Fruit fly (Drosophila melanogaster) whole organism, prepupa: Measurements from ENCODE around the gene CG14174.
A peak's percentile ranks its signal among the peaks of the same experiment; 100 is the strongest.

ENCODE experiments used
- Blimp-1 ChIP-seq: fragments of 200-800 bp; sonication (Bioruptor generic); optimal IDR thresholded peaks from 3 replicates; lab custom pipeline; 2017; ENCODE audit warnings: missing biosample characterization, missing genetic modification characterization, mild to moderate bottlenecking, moderate library complexity, missing genetic modification reagents
- CG10631 ChIP-seq: fragments of 200-800 bp; sonication (Bioruptor generic); optimal IDR thresholded peaks from 2 replicates; lab custom pipeline; 2016; ENCODE audit warnings: missing biosample characterization, missing genetic modification characterization
- CG10669 ChIP-seq: fragments of 200-800 bp; sonication (Bioruptor generic); optimal IDR thresholded peaks from 3 replicates; lab custom pipeline; 2018; ENCODE audit warnings: missing biosample characterization, mild to moderate bottlenecking, missing genetic modification characterization, moderate library complexity
- CG11294 ChIP-seq: fragments of 200-800 bp; sonication (Bioruptor generic); IDR thresholded peaks from 2 replicates; pipeline ENCODE4 v1.3.6; 2022; ENCODE audit warnings: missing biosample characterization, missing genetic modification characterization
- CG11762 ChIP-seq: fragments of 200-800 bp; sonication (Bioruptor generic); optimal IDR thresholded peaks from 3 replicates; lab custom pipeline; 2016; ENCODE audit warnings: missing biosample characterization, missing genetic modification characterization; ENCODE audit not compliant: insufficient read depth
- CG15336 ChIP-seq: fragments of 200-800 bp; sonication (Bioruptor generic); IDR thresholded peaks from 2 replicates; pipeline ENCODE4 v1.3.6; 2022; ENCODE audit warnings: missing biosample characterization, missing genetic modification characterization
- CG1621 ChIP-seq: fragments of 200-800 bp; sonication (Bioruptor generic); optimal IDR thresholded peaks from 3 replicates; lab custom pipeline; 2018; ENCODE audit warnings: missing biosample characterization, mild to moderate bottlenecking, missing genetic modification characterization
- CG16779 ChIP-seq: fragments of 200-800 bp; sonication (Bioruptor generic); optimal IDR thresholded peaks from 3 replicates; lab custom pipeline; 2017; ENCODE audit warnings: missing biosample characterization, mild to moderate bottlenecking, missing genetic modification characterization
- CG3032 ChIP-seq: fragments of 200-800 bp; optimal IDR thresholded peaks from 2 replicates; lab custom pipeline; 2019; ENCODE audit warnings: missing biosample characterization, mild to moderate bottlenecking, missing genetic modification characterization, moderate library complexity
- CG31627 ChIP-seq: fragments of 200-800 bp; sonication (Bioruptor generic); optimal IDR thresholded peaks from 3 replicates; lab custom pipeline; 2016; ENCODE audit warnings: missing biosample characterization, missing genetic modification characterization
- CG32006 ChIP-seq: fragments of 200-800 bp; sonication (Bioruptor generic); optimal IDR thresholded peaks from 3 replicates; lab custom pipeline; 2017; ENCODE audit warnings: missing biosample characterization, mild to moderate bottlenecking, missing genetic modification characterization
- CG34406 ChIP-seq: fragments of 200-800 bp; sonication (Bioruptor generic); optimal IDR thresholded peaks from 3 replicates; lab custom pipeline; 2016; ENCODE audit warnings: missing biosample characterization, missing genetic modification characterization
- CG3919 ChIP-seq: fragments of 200-800 bp; sonication (Bioruptor generic); optimal IDR thresholded peaks from 3 replicates; lab custom pipeline; 2016; ENCODE audit warnings: missing biosample characterization, missing genetic modification characterization
- CG6163 ChIP-seq: fragments of 200-800 bp; sonication (Bioruptor generic); IDR thresholded peaks from 3 replicates; pipeline ENCODE4 v1.3.6; 2022; ENCODE audit warnings: missing biosample characterization, missing genetic modification characterization
- CG6276 ChIP-seq: fragments of 200-800 bp; sonication (Bioruptor generic); optimal IDR thresholded peaks from 2 replicates; lab custom pipeline; 2017; ENCODE audit warnings: missing biosample characterization, mild to moderate bottlenecking, missing genetic modification characterization
- CG6792 ChIP-seq: fragments of 200-800 bp; sonication (Bioruptor generic); optimal IDR thresholded peaks from 3 replicates; lab custom pipeline; 2016; ENCODE audit warnings: missing biosample characterization, missing genetic modification characterization
- CG6808 ChIP-seq: fragments of 200-800 bp; sonication (Bioruptor generic); optimal IDR thresholded peaks from 3 replicates; lab custom pipeline; 2017; ENCODE audit warnings: missing biosample characterization, missing genetic modification characterization, mild to moderate bottlenecking, moderate library complexity, missing genetic modification reagents
- CG6854 ChIP-seq: fragments of 200-800 bp; sonication (Bioruptor generic); optimal IDR thresholded peaks from 2 replicates; lab custom pipeline; 2017; ENCODE audit warnings: missing biosample characterization, mild to moderate bottlenecking, missing genetic modification characterization
- CG7368 ChIP-seq: fragments of 200-800 bp; sonication (Bioruptor generic); optimal IDR thresholded peaks from 3 replicates; lab custom pipeline; 2016; ENCODE audit warnings: missing biosample characterization, missing genetic modification characterization
- CG8119 ChIP-seq: fragments of 200-800 bp; sonication (Bioruptor generic); IDR thresholded peaks from 3 replicates; pipeline ENCODE4 v1.3.6; 2022; ENCODE audit warnings: missing biosample characterization, missing genetic modification characterization
- CG8319 ChIP-seq: fragments of 200-800 bp; sonication (Bioruptor generic); optimal IDR thresholded peaks from 3 replicates; lab custom pipeline; 2016; ENCODE audit warnings: missing biosample characterization, missing genetic modification characterization
- CG8632 ChIP-seq: fragments of 200-800 bp; sonication (Bioruptor generic); optimal IDR thresholded peaks from 3 replicates; lab custom pipeline; 2016; ENCODE audit warnings: missing biosample characterization, missing genetic modification characterization
- CG9139 ChIP-seq: fragments of 200-800 bp; sonication (Bioruptor generic); optimal IDR thresholded peaks from 3 replicates; lab custom pipeline; 2017; ENCODE audit warnings: missing biosample characterization, mild to moderate bottlenecking, missing genetic modification characterization
- Eip75B ChIP-seq: fragments of 200-800 bp; sonication (Bioruptor generic); optimal IDR thresholded peaks from 3 replicates; lab custom pipeline; 2016; ENCODE audit warnings: missing biosample characterization, missing genetic modification characterization
- Eip78C ChIP-seq: fragments of 200-800 bp; sonication (Bioruptor generic); peaks from one replicate; lab custom pipeline; 2016; ENCODE audit warnings: missing biosample characterization, missing genetic modification characterization
- Eip93F ChIP-seq: fragments of 200-800 bp; sonication (Bioruptor generic); optimal IDR thresholded peaks from 2 replicates; lab custom pipeline; 2016; ENCODE audit warnings: missing biosample characterization, mild to moderate bottlenecking, missing genetic modification characterization
- Ets96B ChIP-seq: fragments of 200-800 bp; optimal IDR thresholded peaks from 2 replicates; lab custom pipeline; 2019; ENCODE audit warnings: missing biosample characterization, mild to moderate bottlenecking, missing genetic modification characterization, moderate library complexity
- Met ChIP-seq: fragments of 200-800 bp; sonication (Bioruptor generic); optimal IDR thresholded peaks from 3 replicates; lab custom pipeline; 2016; ENCODE audit warnings: missing biosample characterization, missing genetic modification characterization
- OdsH ChIP-seq: fragments of 200-800 bp; sonication (Bioruptor generic); optimal IDR thresholded peaks from 3 replicates; lab custom pipeline; 2016; ENCODE audit warnings: missing biosample characterization, missing genetic modification characterization
- Smox ChIP-seq: fragments of 200-800 bp; sonication (Bioruptor generic); optimal IDR thresholded peaks from 3 replicates; lab custom pipeline; 2016; ENCODE audit warnings: missing biosample characterization, missing genetic modification characterization
- Sox14 ChIP-seq: fragments of 200-800 bp; sonication (Bioruptor generic); optimal IDR thresholded peaks from 3 replicates; lab custom pipeline; 2016; ENCODE audit warnings: missing biosample characterization, missing genetic modification characterization
- achi ChIP-seq: fragments of 200-800 bp; sonication (Bioruptor generic); optimal IDR thresholded peaks from 3 replicates; lab custom pipeline; 2016; ENCODE audit warnings: missing biosample characterization, missing genetic modification characterization
- acj6 ChIP-seq: fragments of 200-800 bp; sonication (Bioruptor generic); optimal IDR thresholded peaks from 3 replicates; lab custom pipeline; 2016; ENCODE audit warnings: missing biosample characterization, missing genetic modification characterization
- cyc ChIP-seq: fragments of 200-800 bp; sonication (Bioruptor generic); optimal IDR thresholded peaks from 3 replicates; lab custom pipeline; 2016; ENCODE audit warnings: missing biosample characterization, missing genetic modification characterization
- dac ChIP-seq: fragments of 200-800 bp; sonication (Bioruptor generic); optimal IDR thresholded peaks from 2 replicates; lab custom pipeline; 2017; ENCODE audit warnings: missing biosample characterization, mild to moderate bottlenecking, missing genetic modification characterization
- dsx ChIP-seq: fragments of 200-800 bp; optimal IDR thresholded peaks from 3 replicates; lab custom pipeline; 2019; ENCODE audit warnings: missing biosample characterization, mild to moderate bottlenecking, missing genetic modification characterization, moderate library complexity; ENCODE audit not compliant: poor library complexity, severe bottlenecking
- eg ChIP-seq: fragments of 200-800 bp; sonication (Bioruptor generic); IDR thresholded peaks from 3 replicates; pipeline ENCODE4 v1.3.6; 2022; ENCODE audit warnings: missing biosample characterization, missing genetic modification characterization
- esn ChIP-seq: fragments of 200-800 bp; sonication (Bioruptor generic); optimal IDR thresholded peaks from 2 replicates; lab custom pipeline; 2016; ENCODE audit warnings: missing biosample characterization, mild to moderate bottlenecking, missing genetic modification characterization, moderate library complexity
- fd59A ChIP-seq: fragments of 200-800 bp; sonication (Bioruptor generic); optimal IDR thresholded peaks from 2 replicates; lab custom pipeline; 2017; ENCODE audit warnings: missing biosample characterization, mild to moderate bottlenecking, missing genetic modification characterization, missing genetic modification reagents
- fd85E ChIP-seq: fragments of 200-800 bp; sonication (Bioruptor generic); optimal IDR thresholded peaks from 3 replicates; lab custom pipeline; 2016; ENCODE audit warnings: missing biosample characterization, missing genetic modification characterization
- fkh ChIP-seq: fragments of 200-800 bp; sonication (Bioruptor generic); optimal IDR thresholded peaks from 3 replicates; lab custom pipeline; 2017; ENCODE audit warnings: missing biosample characterization, mild to moderate bottlenecking, missing genetic modification characterization, moderate library complexity
- net ChIP-seq: fragments of 200-800 bp; sonication (Bioruptor generic); optimal IDR thresholded peaks from 3 replicates; lab custom pipeline; 2016; ENCODE audit warnings: missing biosample characterization, missing genetic modification characterization
- pdm3 ChIP-seq: fragments of 200-800 bp; sonication (Bioruptor generic); optimal IDR thresholded peaks from 3 replicates; lab custom pipeline; 2016; ENCODE audit warnings: missing biosample characterization, missing genetic modification characterization
- salr ChIP-seq, 2 experiments: fragments of 200-800 bp; sonication (Bioruptor generic); optimal IDR thresholded peaks; 3 replicates each; lab custom pipeline; 2016 to 2018; ENCODE audit warnings: missing biosample characterization in 2 of 2, missing genetic modification characterization in 2 of 2, mild to moderate bottlenecking in 1 of 2
- spab ChIP-seq: fragments of 200-800 bp; sonication (Bioruptor generic); optimal IDR thresholded peaks from 2 replicates; lab custom pipeline; 2017; ENCODE audit warnings: missing biosample characterization, mild to moderate bottlenecking, missing genetic modification characterization, missing genetic modification reagents
- ss ChIP-seq, 2 experiments: fragments of 200-800 bp; sonication (Bioruptor generic); optimal IDR thresholded peaks; 2 replicates in 1 of 2; 3 replicates in 1 of 2; lab custom pipeline; 2017 to 2018; ENCODE audit warnings: mild to moderate bottlenecking in 2 of 2, missing biosample characterization in 2 of 2, missing genetic modification characterization in 2 of 2, moderate library complexity in 1 of 2
- vri ChIP-seq: fragments of 200-800 bp; sonication (Bioruptor generic); optimal IDR thresholded peaks from 3 replicates; lab custom pipeline; 2016; ENCODE audit warnings: missing biosample characterization, mild to moderate bottlenecking, missing genetic modification characterization

The CG14174 gene

DNA sequence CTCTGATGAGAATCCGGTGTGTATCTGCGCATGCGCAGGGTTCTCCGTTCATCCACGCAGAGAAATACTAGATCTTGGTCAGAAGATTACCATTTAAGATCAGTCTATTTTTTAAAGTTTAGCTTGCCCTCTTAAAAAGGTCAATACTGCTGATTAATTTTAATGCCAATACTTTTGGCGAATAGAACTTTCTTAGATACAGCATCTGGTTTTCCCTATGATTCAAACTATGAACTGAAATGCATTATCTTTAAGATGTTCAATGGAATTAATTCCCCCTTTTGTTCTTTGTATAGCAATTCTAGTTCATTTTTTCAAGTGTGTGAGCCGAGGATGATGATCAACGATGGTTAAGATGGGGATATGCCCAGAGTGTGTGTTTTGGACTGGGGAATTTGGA lies 23.2 kb downstream of the CG14174 start (continued):
- no peak for TF ChIP-seq CG8632
- TF ChIP-seq fd59A: peak; percentile 28
- peak; percentile 85 for TF ChIP-seq CG6808 (GFP tag; lab: Kevin White, UChicago)
- TF ChIP-seq CG3032 (tag; lab: Kevin White, UChicago): peak; percentile 83
- peak; percentile 54 for TF ChIP-seq Smox (GFP tag; lab: Kevin White, UChicago)
- TF ChIP-seq eg (GFP tag; lab: Robert Waterston, UW): peak; percentile 42; the same call in 2 of the 3 replicates
- peak; percentile 73 for TF ChIP-seq CG3919 (GFP tag; lab: Kevin White, UChicago)
- TF ChIP-seq CG10631 (GFP tag; lab: Kevin White, UChicago): peak; percentile 62
- peak; percentile 82 for TF ChIP-seq Eip78C (GFP tag; lab: Kevin White, UChicago)
- TF ChIP-seq acj6 (GFP tag; lab: Kevin White, UChicago): peak; percentile 33
- TF ChIP-seq net: peak; percentile 10
- TF ChIP-seq, all 60 proteins: peak for 43

DNA sequence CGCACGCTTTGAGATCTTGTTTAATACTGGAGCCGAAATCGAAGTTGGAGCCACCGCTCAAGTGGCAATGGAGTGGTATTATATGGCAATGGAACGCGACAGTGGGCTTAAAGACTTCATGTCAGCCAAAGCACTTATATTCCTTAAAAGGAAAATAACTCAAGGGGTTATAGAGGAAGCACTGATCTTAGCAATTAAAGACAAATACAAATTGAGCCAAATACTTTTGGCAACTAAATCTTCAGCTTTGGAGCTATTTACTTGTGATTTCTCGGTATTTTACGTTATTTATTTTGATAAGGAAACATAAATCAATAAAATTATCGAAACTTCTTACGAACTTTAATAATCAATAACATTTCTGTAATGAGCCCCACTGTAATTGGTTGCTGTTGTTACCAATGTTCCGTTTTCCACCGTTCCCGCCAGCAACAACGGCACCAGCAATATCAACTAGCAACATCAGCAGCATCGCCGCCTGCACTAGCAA lies 25.0 kb downstream of the CG14174 start:
- TF ChIP-seq CG6854 (GFP tag; lab: Kevin White, UChicago): peak; percentile 87
- TF ChIP-seq dac (GFP tag; lab: Kevin White, UChicago): peak; percentile 96
- TF ChIP-seq CG6792: peak; percentile 91
- TF ChIP-seq CG16779 (tag; lab: Kevin White, UChicago): peak; percentile 89
- TF ChIP-seq Met (GFP tag; lab: Kevin White, UChicago): peak; percentile 89
- TF ChIP-seq spab: peak; percentile 92
- TF ChIP-seq CG34406: peak; percentile 87
- peak; percentile 98 for TF ChIP-seq CG8119 (GFP tag; lab: Robert Waterston, UW)
- peak; percentile 96 for TF ChIP-seq CG32006 (GFP tag; lab: Kevin White, UChicago)
- peak; percentile 89 for TF ChIP-seq pdm3 (GFP tag; lab: Kevin White, UChicago)
- TF ChIP-seq achi: peak; percentile 88
- peak; percentile 98 for TF ChIP-seq CG6808 (GFP tag; lab: Kevin White, UChicago)
- TF ChIP-seq esn: peak; percentile 94
- TF ChIP-seq CG10631 (GFP tag; lab: Kevin White, UChicago): peak; percentile 93
- peak; percentile 84 for TF ChIP-seq CG8632
- TF ChIP-seq CG15336 (GFP tag; lab: Robert Waterston, UW): peak; percentile 94
- TF ChIP-seq Eip75B: peak; percentile 93
- peak; percentile 97 for TF ChIP-seq Eip78C (GFP tag; lab: Kevin White, UChicago)
- peak; percentile 97 for TF ChIP-seq Ets96B (tag; lab: Kevin White, UChicago)
- peak; percentile 90 for TF ChIP-seq CG11294
- peak; percentile 95 for TF ChIP-seq cyc
- peak; percentile 88 for TF ChIP-seq Smox (GFP tag; lab: Kevin White, UChicago)
- peak; percentile 86 for TF ChIP-seq CG9139 (GFP tag; lab: Kevin White, UChicago)
- peak; percentile 89 for TF ChIP-seq OdsH (GFP tag; lab: Kevin White, UChicago)
- TF ChIP-seq acj6 (GFP tag; lab: Kevin White, UChicago): peak; percentile 89
- TF ChIP-seq CG6276: peak; percentile 96
- TF ChIP-seq CG6163 (GFP tag; lab: Robert Waterston, UW): peak; percentile 94
- TF ChIP-seq CG3919 (GFP tag; lab: Kevin White, UChicago): peak; percentile 98
- TF ChIP-seq Sox14 (GFP tag; lab: Kevin White, UChicago): peak; percentile 88
- peak; percentile 70 for TF ChIP-seq CG8319
- TF ChIP-seq fd85E (GFP tag; lab: Kevin White, UChicago): peak; percentile 87
- peak; percentile 74 to 93 for TF ChIP-seq ss (GFP tag; optimal IDR thresholded peaks at IDR 0.05; lab: Kevin White, UChicago)
- TF ChIP-seq Blimp-1 (GFP tag; lab: Kevin White, UChicago): peak; percentile 91
- no peak for TF ChIP-seq fkh
- TF ChIP-seq net: peak; percentile 89
- TF ChIP-seq CG7368 (GFP tag; lab: Kevin White, UChicago): peak; percentile 95
- TF ChIP-seq vri (GFP tag; lab: Kevin White, UChicago): no peak
- TF ChIP-seq salr (GFP tag; optimal IDR thresholded peaks at IDR 0.05; lab: Kevin White, UChicago): peak; percentile 58 to 90
- peak; percentile 81 for TF ChIP-seq CG31627 (GFP tag; lab: Kevin White, UChicago)
- peak; percentile 98 for TF ChIP-seq CG10669 (GFP tag; lab: Kevin White, UChicago)
- peak; percentile 87 for TF ChIP-seq fd59A
- peak; percentile 78 for TF ChIP-seq dsx (GFP tag; lab: Kevin White, UChicago)
- peak; percentile 64 for TF ChIP-seq Eip93F (GFP tag; lab: Kevin White, UChicago)
- peak; percentile 84 for TF ChIP-seq CG1621
- TF ChIP-seq CG11762 (GFP tag; lab: Kevin White, UChicago): peak; percentile 96
